Fruit fly (Drosophila melanogaster) whole organism, prepupa: ENCODE results near the gene CG16721.

Experiments
- Blimp-1 ChIP-seq: fragments of 200-800 bp; sonication (Bioruptor generic); optimal IDR thresholded peaks from 3 replicates; lab custom pipeline; 2017; ENCODE audit warnings: missing biosample characterization, missing genetic modification characterization, mild to moderate bottlenecking, moderate library complexity, missing genetic modification reagents
- CG10631 ChIP-seq: fragments of 200-800 bp; sonication (Bioruptor generic); optimal IDR thresholded peaks from 2 replicates; lab custom pipeline; 2016; ENCODE audit warnings: missing biosample characterization, missing genetic modification characterization
- CG10669 ChIP-seq: fragments of 200-800 bp; sonication (Bioruptor generic); optimal IDR thresholded peaks from 3 replicates; lab custom pipeline; 2018; ENCODE audit warnings: missing biosample characterization, mild to moderate bottlenecking, missing genetic modification characterization, moderate library complexity
- CG11294 ChIP-seq: fragments of 200-800 bp; sonication (Bioruptor generic); IDR thresholded peaks from 2 replicates; pipeline ENCODE4 v1.3.6; 2022; ENCODE audit warnings: missing biosample characterization, missing genetic modification characterization
- CG11762 ChIP-seq: fragments of 200-800 bp; sonication (Bioruptor generic); optimal IDR thresholded peaks from 3 replicates; lab custom pipeline; 2016; ENCODE audit warnings: missing biosample characterization, missing genetic modification characterization; ENCODE audit not compliant: insufficient read depth
- CG11902 ChIP-seq: fragments of 200-800 bp; sonication (Bioruptor generic); optimal IDR thresholded peaks from 3 replicates; lab custom pipeline; 2016; ENCODE audit warnings: missing biosample characterization, missing genetic modification characterization
- CG15336 ChIP-seq: fragments of 200-800 bp; sonication (Bioruptor generic); IDR thresholded peaks from 2 replicates; pipeline ENCODE4 v1.3.6; 2022; ENCODE audit warnings: missing biosample characterization, missing genetic modification characterization
- CG1621 ChIP-seq: fragments of 200-800 bp; sonication (Bioruptor generic); optimal IDR thresholded peaks from 3 replicates; lab custom pipeline; 2018; ENCODE audit warnings: missing biosample characterization, mild to moderate bottlenecking, missing genetic modification characterization
- CG16779 ChIP-seq: fragments of 200-800 bp; sonication (Bioruptor generic); optimal IDR thresholded peaks from 3 replicates; lab custom pipeline; 2017; ENCODE audit warnings: missing biosample characterization, mild to moderate bottlenecking, missing genetic modification characterization
- CG3032 ChIP-seq: fragments of 200-800 bp; optimal IDR thresholded peaks from 2 replicates; lab custom pipeline; 2019; ENCODE audit warnings: missing biosample characterization, mild to moderate bottlenecking, missing genetic modification characterization, moderate library complexity
- CG31627 ChIP-seq: fragments of 200-800 bp; sonication (Bioruptor generic); optimal IDR thresholded peaks from 3 replicates; lab custom pipeline; 2016; ENCODE audit warnings: missing biosample characterization, missing genetic modification characterization
- CG32006 ChIP-seq: fragments of 200-800 bp; sonication (Bioruptor generic); optimal IDR thresholded peaks from 3 replicates; lab custom pipeline; 2017; ENCODE audit warnings: missing biosample characterization, mild to moderate bottlenecking, missing genetic modification characterization
- CG4318 ChIP-seq: fragments of 200-800 bp; sonication (Bioruptor generic); optimal IDR thresholded peaks from 3 replicates; lab custom pipeline; 2017; ENCODE audit warnings: missing biosample characterization, mild to moderate bottlenecking, missing genetic modification characterization
- CG6276 ChIP-seq: fragments of 200-800 bp; sonication (Bioruptor generic); optimal IDR thresholded peaks from 2 replicates; lab custom pipeline; 2017; ENCODE audit warnings: missing biosample characterization, mild to moderate bottlenecking, missing genetic modification characterization
- CG6792 ChIP-seq: fragments of 200-800 bp; sonication (Bioruptor generic); optimal IDR thresholded peaks from 3 replicates; lab custom pipeline; 2016; ENCODE audit warnings: missing biosample characterization, missing genetic modification characterization
- CG6808 ChIP-seq: fragments of 200-800 bp; sonication (Bioruptor generic); optimal IDR thresholded peaks from 3 replicates; lab custom pipeline; 2017; ENCODE audit warnings: missing biosample characterization, missing genetic modification characterization, mild to moderate bottlenecking, moderate library complexity, missing genetic modification reagents
- CG8119 ChIP-seq: fragments of 200-800 bp; sonication (Bioruptor generic); IDR thresholded peaks from 3 replicates; pipeline ENCODE4 v1.3.6; 2022; ENCODE audit warnings: missing biosample characterization, missing genetic modification characterization
- CG8319 ChIP-seq: fragments of 200-800 bp; sonication (Bioruptor generic); optimal IDR thresholded peaks from 3 replicates; lab custom pipeline; 2016; ENCODE audit warnings: missing biosample characterization, missing genetic modification characterization
- CG9139 ChIP-seq: fragments of 200-800 bp; sonication (Bioruptor generic); optimal IDR thresholded peaks from 3 replicates; lab custom pipeline; 2017; ENCODE audit warnings: missing biosample characterization, mild to moderate bottlenecking, missing genetic modification characterization
- Eip75B ChIP-seq: fragments of 200-800 bp; sonication (Bioruptor generic); optimal IDR thresholded peaks from 3 replicates; lab custom pipeline; 2016; ENCODE audit warnings: missing biosample characterization, missing genetic modification characterization
- Eip78C ChIP-seq: fragments of 200-800 bp; sonication (Bioruptor generic); peaks from one replicate; lab custom pipeline; 2016; ENCODE audit warnings: missing biosample characterization, missing genetic modification characterization
- Eip93F ChIP-seq: fragments of 200-800 bp; sonication (Bioruptor generic); optimal IDR thresholded peaks from 2 replicates; lab custom pipeline; 2016; ENCODE audit warnings: missing biosample characterization, mild to moderate bottlenecking, missing genetic modification characterization
- Ets21C ChIP-seq: fragments of 200-800 bp; sonication (Bioruptor generic); optimal IDR thresholded peaks from 3 replicates; lab custom pipeline; 2016; ENCODE audit warnings: missing biosample characterization, missing genetic modification characterization
- Hr38 ChIP-seq: sonication (Bioruptor generic); optimal IDR thresholded peaks from 2 replicates; lab custom pipeline; 2016; ENCODE audit warnings: missing biosample characterization, missing genetic modification characterization
- Hr39 ChIP-seq: fragments of 200-800 bp; sonication (Bioruptor generic); optimal IDR thresholded peaks from 2 replicates; lab custom pipeline; 2016; ENCODE audit warnings: missing biosample characterization, missing genetic modification characterization
- Hr4 ChIP-seq: fragments of 200-800 bp; sonication (Bioruptor generic); optimal IDR thresholded peaks from 3 replicates; lab custom pipeline; 2016; ENCODE audit warnings: missing biosample characterization, missing genetic modification characterization
- Lpt ChIP-seq: fragments of 200-800 bp; sonication (Bioruptor generic); optimal IDR thresholded peaks from 3 replicates; lab custom pipeline; 2016; ENCODE audit warnings: missing biosample characterization, missing genetic modification characterization
- Met ChIP-seq: fragments of 200-800 bp; sonication (Bioruptor generic); optimal IDR thresholded peaks from 3 replicates; lab custom pipeline; 2016; ENCODE audit warnings: missing biosample characterization, missing genetic modification characterization
- Smox ChIP-seq: fragments of 200-800 bp; sonication (Bioruptor generic); optimal IDR thresholded peaks from 3 replicates; lab custom pipeline; 2016; ENCODE audit warnings: missing biosample characterization, missing genetic modification characterization
- Sox102F ChIP-seq: fragments of 200-800 bp; sonication (Bioruptor generic); optimal IDR thresholded peaks from 2 replicates; lab custom pipeline; 2016; ENCODE audit warnings: missing biosample characterization, mild to moderate bottlenecking, missing genetic modification characterization
- Sox14 ChIP-seq: fragments of 200-800 bp; sonication (Bioruptor generic); optimal IDR thresholded peaks from 3 replicates; lab custom pipeline; 2016; ENCODE audit warnings: missing biosample characterization, missing genetic modification characterization
- achi ChIP-seq: fragments of 200-800 bp; sonication (Bioruptor generic); optimal IDR thresholded peaks from 3 replicates; lab custom pipeline; 2016; ENCODE audit warnings: missing biosample characterization, missing genetic modification characterization
- cyc ChIP-seq: fragments of 200-800 bp; sonication (Bioruptor generic); optimal IDR thresholded peaks from 3 replicates; lab custom pipeline; 2016; ENCODE audit warnings: missing biosample characterization, missing genetic modification characterization
- dac ChIP-seq: fragments of 200-800 bp; sonication (Bioruptor generic); optimal IDR thresholded peaks from 2 replicates; lab custom pipeline; 2017; ENCODE audit warnings: missing biosample characterization, mild to moderate bottlenecking, missing genetic modification characterization
- dsx ChIP-seq: fragments of 200-800 bp; optimal IDR thresholded peaks from 3 replicates; lab custom pipeline; 2019; ENCODE audit warnings: missing biosample characterization, mild to moderate bottlenecking, missing genetic modification characterization, moderate library complexity; ENCODE audit not compliant: poor library complexity, severe bottlenecking
- eg ChIP-seq: fragments of 200-800 bp; sonication (Bioruptor generic); IDR thresholded peaks from 3 replicates; pipeline ENCODE4 v1.3.6; 2022; ENCODE audit warnings: missing biosample characterization, missing genetic modification characterization
- esn ChIP-seq: fragments of 200-800 bp; sonication (Bioruptor generic); optimal IDR thresholded peaks from 2 replicates; lab custom pipeline; 2016; ENCODE audit warnings: missing biosample characterization, mild to moderate bottlenecking, missing genetic modification characterization, moderate library complexity
- fd59A ChIP-seq: fragments of 200-800 bp; sonication (Bioruptor generic); optimal IDR thresholded peaks from 2 replicates; lab custom pipeline; 2017; ENCODE audit warnings: missing biosample characterization, mild to moderate bottlenecking, missing genetic modification characterization, missing genetic modification reagents
- fkh ChIP-seq: fragments of 200-800 bp; sonication (Bioruptor generic); optimal IDR thresholded peaks from 3 replicates; lab custom pipeline; 2017; ENCODE audit warnings: missing biosample characterization, mild to moderate bottlenecking, missing genetic modification characterization, moderate library complexity
- lz ChIP-seq: fragments of 200-800 bp; sonication (Bioruptor generic); optimal IDR thresholded peaks from 3 replicates; lab custom pipeline; 2016; ENCODE audit warnings: missing biosample characterization, missing genetic modification characterization
- net ChIP-seq: fragments of 200-800 bp; sonication (Bioruptor generic); optimal IDR thresholded peaks from 3 replicates; lab custom pipeline; 2016; ENCODE audit warnings: missing biosample characterization, missing genetic modification characterization
- pdm3 ChIP-seq: fragments of 200-800 bp; sonication (Bioruptor generic); optimal IDR thresholded peaks from 3 replicates; lab custom pipeline; 2016; ENCODE audit warnings: missing biosample characterization, missing genetic modification characterization
- salr ChIP-seq, 2 experiments: fragments of 200-800 bp; sonication (Bioruptor generic); optimal IDR thresholded peaks; 3 replicates each; lab custom pipeline; 2016 to 2018; ENCODE audit warnings: missing biosample characterization in 2 of 2, missing genetic modification characterization in 2 of 2, mild to moderate bottlenecking in 1 of 2
- spab ChIP-seq: fragments of 200-800 bp; sonication (Bioruptor generic); optimal IDR thresholded peaks from 2 replicates; lab custom pipeline; 2017; ENCODE audit warnings: missing biosample characterization, mild to moderate bottlenecking, missing genetic modification characterization, missing genetic modification reagents
- ss ChIP-seq, 2 experiments: fragments of 200-800 bp; sonication (Bioruptor generic); optimal IDR thresholded peaks; 2 replicates in 1 of 2; 3 replicates in 1 of 2; lab custom pipeline; 2017 to 2018; ENCODE audit warnings: mild to moderate bottlenecking in 2 of 2, missing biosample characterization in 2 of 2, missing genetic modification characterization in 2 of 2, moderate library complexity in 1 of 2
- topi ChIP-seq: fragments of 200-800 bp; sonication (Bioruptor generic); optimal IDR thresholded peaks from 3 replicates; lab custom pipeline; 2016; ENCODE audit warnings: missing biosample characterization, missing genetic modification characterization

Gene CG16721

DNA sequence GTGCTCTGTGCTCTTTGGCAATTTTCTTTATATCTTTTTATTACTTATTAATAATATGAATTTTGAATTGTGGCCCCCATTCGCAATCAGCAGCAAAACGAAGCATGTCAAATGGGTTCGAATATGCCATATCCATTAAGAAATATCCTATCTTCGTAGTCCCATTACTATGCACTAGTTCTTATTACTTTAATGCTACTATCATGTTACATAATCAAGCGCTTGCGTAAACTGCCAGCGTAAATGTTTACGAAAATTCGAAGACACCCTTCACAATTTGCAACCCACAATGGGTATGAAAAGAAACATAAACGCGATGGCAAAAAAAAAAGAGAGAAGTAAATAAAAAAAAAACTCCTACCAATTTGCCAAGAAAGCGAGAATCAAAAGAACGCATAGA is 47.0 kb downstream of the CG16721 start (continued):
- TF ChIP-seq Met (GFP tag; lab: Kevin White, UChicago) (peak; percentile 67), topi (GFP tag; lab: Kevin White, UChicago) (peak; percentile 65), Blimp-1 (GFP tag; lab: Kevin White, UChicago) (no peak), salr (GFP tag; optimal IDR thresholded peaks at IDR 0.05; lab: Kevin White, UChicago) (peak; percentile 65 to 68), Smox (GFP tag; lab: Kevin White, UChicago) (peak; percentile 52), CG10631 (peak; percentile 76), CG8319 (GFP tag; lab: Kevin White, UChicago) (peak; percentile 47), CG1621 (tag; lab: Kevin White, UChicago) (peak; percentile 55), CG31627 (GFP tag; lab: Kevin White, UChicago) (peak; percentile 59), CG16779 (tag; lab: Kevin White, UChicago) (no peak), CG4318 (GFP tag; lab: Kevin White, UChicago) (peak; percentile 55), fkh (GFP tag; lab: Kevin White, UChicago) (no peak), Sox14 (GFP tag; lab: Kevin White, UChicago) (peak; percentile 68), CG11294 (GFP tag; lab: Robert Waterston, UW) (no peak), CG9139 (GFP tag; lab: Kevin White, UChicago) (no peak), CG32006 (GFP tag; lab: Kevin White, UChicago) (peak; percentile 81)

DNA sequence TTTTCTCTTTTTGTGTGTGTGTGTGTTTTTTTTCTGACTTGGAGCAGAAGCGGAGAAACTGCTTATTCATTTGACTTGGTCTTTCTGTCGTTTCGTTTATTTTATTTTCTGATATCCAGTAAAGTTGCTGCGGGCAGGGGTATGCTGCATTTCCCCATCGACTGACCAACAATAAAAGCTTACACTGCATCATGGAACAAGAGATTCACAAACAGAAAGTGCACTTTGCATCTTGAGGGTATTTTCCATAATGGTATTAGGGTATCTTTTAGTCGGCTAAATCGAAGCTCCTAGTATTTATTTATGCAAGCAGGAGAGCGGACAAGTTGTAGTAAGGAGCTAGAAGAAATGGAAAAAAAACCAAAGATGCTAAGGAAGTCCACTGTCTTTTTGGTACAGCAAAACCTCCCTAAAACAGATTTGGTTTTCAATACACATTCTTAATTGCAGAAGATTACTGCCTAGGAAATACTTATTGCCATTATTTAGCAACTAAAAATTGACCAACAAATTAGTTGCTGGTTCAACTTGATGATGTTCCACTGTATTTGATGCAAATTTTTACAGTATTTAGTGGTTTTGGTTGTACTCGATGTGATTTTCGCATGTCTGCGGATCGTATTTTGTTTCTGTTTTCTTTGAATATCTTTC is 52.8 kb downstream of the CG16721 start:
- peak; percentile 90 for TF ChIP-seq CG15336 (GFP tag; lab: Robert Waterston, UW)
- TF ChIP-seq Hr38 (GFP tag; lab: Kevin White, UChicago): no peak
- TF ChIP-seq Eip93F: no peak
- peak; percentile 68 for TF ChIP-seq CG6808 (GFP tag; lab: Kevin White, UChicago)
- TF ChIP-seq Hr4: peak; percentile 78
- TF ChIP-seq Hr39 (GFP tag; lab: Kevin White, UChicago): peak; percentile 79
- peak; percentile 75 for TF ChIP-seq CG3032 (tag; lab: Kevin White, UChicago)
- peak; percentile 87 for TF ChIP-seq pdm3
- peak; percentile 75 for TF ChIP-seq lz
- TF ChIP-seq Eip78C: peak; percentile 96
- TF ChIP-seq CG1621 (tag; lab: Kevin White, UChicago): peak; percentile 69
- peak; percentile 64 for TF ChIP-seq CG6276 (GFP tag; lab: Kevin White, UChicago)
- peak; percentile 85 for TF ChIP-seq eg (GFP tag; lab: Robert Waterston, UW)
- peak; percentile 65 for TF ChIP-seq fd59A (GFP tag; lab: Kevin White, UChicago)
- peak; percentile 31 for TF ChIP-seq CG16779 (tag; lab: Kevin White, UChicago)
- TF ChIP-seq Blimp-1 (GFP tag; lab: Kevin White, UChicago): no peak
- TF ChIP-seq cyc: peak; percentile 82
- peak; percentile 84 for TF ChIP-seq Eip75B
- peak; percentile 78 for TF ChIP-seq achi (GFP tag; lab: Kevin White, UChicago)
- peak; percentile 67 for TF ChIP-seq Met (GFP tag; lab: Kevin White, UChicago)
- TF ChIP-seq net (GFP tag; lab: Kevin White, UChicago): peak; percentile 74
- peak; percentile 76 for TF ChIP-seq topi (GFP tag; lab: Kevin White, UChicago)
- TF ChIP-seq Lpt (GFP tag; lab: Kevin White, UChicago): peak; percentile 82
- TF ChIP-seq CG31627 (GFP tag; lab: Kevin White, UChicago): peak; percentile 69
- TF ChIP-seq dac (GFP tag; lab: Kevin White, UChicago): peak; percentile 64
- TF ChIP-seq CG11762: peak; percentile 82
- TF ChIP-seq Sox14 (GFP tag; lab: Kevin White, UChicago): peak; percentile 90
- TF ChIP-seq CG10631: peak; percentile 76
- peak; percentile 75 for TF ChIP-seq CG10669 (GFP tag; lab: Kevin White, UChicago)
- peak; percentile 50 for TF ChIP-seq spab (GFP tag; lab: Kevin White, UChicago)
- peak; percentile 40 for TF ChIP-seq Ets21C
- TF ChIP-seq CG6792 (GFP tag; lab: Kevin White, UChicago): peak; percentile 71
- TF ChIP-seq CG8119: peak; percentile 88
- peak; percentile 60 for TF ChIP-seq Sox102F
- peak; percentile 66 to 72 for TF ChIP-seq ss (GFP tag; optimal IDR thresholded peaks at IDR 0.05; lab: Kevin White, UChicago)
- peak; percentile 56 to 80 for TF ChIP-seq salr (GFP tag; optimal IDR thresholded peaks at IDR 0.05; lab: Kevin White, UChicago)
- peak; percentile 79 for TF ChIP-seq dsx (GFP tag; lab: Kevin White, UChicago)
- TF ChIP-seq esn (GFP tag; lab: Kevin White, UChicago): peak; percentile 68
- peak; percentile 59 for TF ChIP-seq CG11902 (GFP tag; lab: Kevin White, UChicago)
